Worm (Caenorhabditis elegans): ENCODE data around the gene D1005.2.

D1005.2 gene

DNA sequence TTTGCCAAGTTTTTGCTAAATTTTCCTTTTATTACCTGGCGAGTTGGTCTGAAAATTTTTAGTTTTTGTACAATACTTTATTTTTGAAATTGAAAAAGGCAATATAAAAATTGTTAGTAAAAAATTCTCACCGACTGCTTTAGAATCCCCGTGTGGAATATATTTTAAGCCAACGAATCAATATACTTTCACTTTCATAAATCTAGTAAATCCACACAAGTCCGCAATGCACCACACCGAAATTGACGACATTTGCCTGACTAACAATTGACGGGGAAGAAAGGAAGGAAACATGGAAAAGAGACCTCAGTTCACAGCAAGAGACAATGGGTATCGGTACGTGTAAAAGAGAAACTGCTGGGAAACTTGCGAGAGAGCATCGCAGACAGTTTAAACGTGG is 40.7 kb downstream of the D1005.2 start:
- TF ChIP-seq hmg-11 (tag; optimal IDR thresholded peaks at IDR 0.05) (no peak), nfya-1 (tag; optimal IDR thresholded peaks at IDR 0.05; ENCODE audit: insufficient read depth) (no peak), nhr-76 (tag; optimal IDR thresholded peaks at IDR 0.05) (no peak), ceh-16 (tag; optimal IDR thresholded peaks at IDR 0.05) (no peak)

DNA sequence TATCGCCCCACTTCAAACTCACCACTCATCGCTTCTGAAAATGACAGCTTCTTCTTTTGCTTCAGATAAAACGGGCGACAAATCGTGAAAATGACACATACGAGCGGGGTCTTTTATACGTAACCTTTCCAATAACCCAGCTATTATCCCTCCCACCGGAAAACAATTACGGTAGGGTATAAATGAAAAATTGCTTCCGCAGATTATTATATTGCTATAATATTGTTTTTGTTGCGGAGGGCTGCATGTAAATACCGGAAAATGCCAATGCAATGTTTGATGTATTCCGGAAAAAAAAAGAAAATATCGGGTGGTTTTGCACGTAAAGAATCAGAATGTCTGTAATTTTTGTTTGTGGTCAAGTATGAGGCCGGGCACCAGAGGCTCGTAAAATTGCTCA is 42.9 kb downstream of the D1005.2 start, which contains the start of gene F09E10.7:
F09E10.7 (minus strand) TSS at position 101 of the 400 bp plus-strand sequence.
- no peak for TF ChIP-seq nhr-28 (tag; optimal IDR thresholded peaks at IDR 0.05)
- TF ChIP-seq nhr-11 (tag; optimal IDR thresholded peaks at IDR 0.05): no peak
- no peak for TF ChIP-seq egl-27 (tag; optimal IDR thresholded peaks at IDR 0.05)
- no peak for TF ChIP-seq nhr-12 (tag; optimal IDR thresholded peaks at IDR 0.05)
- TF ChIP-seq fkh-10 (GFP tag; optimal IDR thresholded peaks at IDR 0.05): no peak
- no peak for TF ChIP-seq fos-1 (tag; optimal IDR thresholded peaks at IDR 0.05)
- TF ChIP-seq skn-1 (tag; optimal IDR thresholded peaks at IDR 0.05): no peak
- no peak for TF ChIP-seq R02D3.7 (tag; optimal IDR thresholded peaks at IDR 0.05)
- no peak for TF ChIP-seq elt-1 (tag; optimal IDR thresholded peaks at IDR 0.05)
- no peak for TF ChIP-seq nhr-43 (tag; optimal IDR thresholded peaks at IDR 0.05; ENCODE audit: poor library complexity, severe bottlenecking)
- TF ChIP-seq lsy-12 (tag; optimal IDR thresholded peaks at IDR 0.05): no peak
- TF ChIP-seq unc-39 (tag; optimal IDR thresholded peaks at IDR 0.05): no peak
- no peak for TF ChIP-seq elt-2 (tag; optimal IDR thresholded peaks at IDR 0.05)
- no peak for TF ChIP-seq nhr-25 (tag; optimal IDR thresholded peaks at IDR 0.05)

DNA sequence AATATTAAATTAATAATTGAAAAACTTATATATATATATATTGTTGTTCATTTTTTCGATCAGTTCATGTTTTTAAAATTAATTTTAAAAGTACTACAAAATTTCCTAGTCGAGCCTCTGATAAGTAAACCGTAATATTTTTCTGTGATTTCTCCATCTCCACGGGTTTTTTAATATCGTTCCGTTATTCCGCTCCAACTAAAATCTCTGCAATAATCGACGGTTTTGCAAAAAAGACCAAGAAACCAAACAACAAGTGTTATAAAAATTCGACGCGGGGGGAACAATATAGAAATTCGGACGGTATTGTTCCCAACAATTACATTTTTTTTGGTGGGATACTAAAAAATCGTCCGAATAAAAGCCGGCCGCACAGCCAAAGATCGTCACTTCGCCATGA is 43.7 kb downstream of the D1005.2 start, which contains the start of gene F09E10.1:
F09E10.1 (plus strand) TSS at position 301 of the 400 bp plus-strand sequence.
- TF ChIP-seq elt-2 (tag; optimal IDR thresholded peaks at IDR 0.05) (no peak), nhr-12 (tag; optimal IDR thresholded peaks at IDR 0.05) (no peak), nhr-237 (tag; optimal IDR thresholded peaks at IDR 0.05) (no peak), fkh-2 (tag; optimal IDR thresholded peaks at IDR 0.05) (no peak), ztf-4 (tag; optimal IDR thresholded peaks at IDR 0.05) (no peak), nhr-11 (tag; optimal IDR thresholded peaks at IDR 0.05) (no peak), tbx-2 (tag; optimal IDR thresholded peaks at IDR 0.05) (no peak), nhr-28 (tag; optimal IDR thresholded peaks at IDR 0.05) (no peak), unc-39 (tag; optimal IDR thresholded peaks at IDR 0.05) (no peak), mml-1 (tag; optimal IDR thresholded peaks at IDR 0.05) (no peak), egl-27 (tag; optimal IDR thresholded peaks at IDR 0.05) (no peak), eor-1 (tag; optimal IDR thresholded peaks at IDR 0.05) (no peak), unc-62 (GFP tag; optimal IDR thresholded peaks at IDR 0.05) (no peak), nfya-1 (tag; optimal IDR thresholded peaks at IDR 0.05; ENCODE audit: insufficient read depth) (no peak), elt-3 (tag; optimal IDR thresholded peaks at IDR 0.05) (no peak)

DNA sequence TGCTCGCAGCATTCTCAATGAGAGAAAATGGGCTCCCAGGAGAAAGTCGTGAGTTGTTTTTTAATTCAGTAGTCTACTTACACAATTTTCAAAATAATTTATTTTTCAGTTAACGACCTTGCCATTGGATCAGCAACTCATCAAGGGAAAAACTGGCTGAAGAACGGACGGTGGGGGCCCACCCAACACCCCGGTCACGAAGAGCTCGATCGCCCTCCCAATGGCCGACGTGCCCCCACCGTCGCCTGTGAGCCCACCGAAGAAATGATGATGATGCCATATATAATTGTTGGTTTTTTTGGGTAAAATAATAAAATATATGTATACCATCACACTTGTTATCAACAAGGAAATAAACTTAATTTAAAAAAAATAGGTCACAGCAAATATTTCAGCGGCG is 44.1 kb downstream of the D1005.2 start:
- TF ChIP-seq fos-1 (tag; optimal IDR thresholded peaks at IDR 0.05) (no peak), ceh-9 (tag; optimal IDR thresholded peaks at IDR 0.05) (no peak), nhr-237 (tag; optimal IDR thresholded peaks at IDR 0.05) (no peak), nhr-12 (tag; optimal IDR thresholded peaks at IDR 0.05) (no peak), elt-1 (tag; optimal IDR thresholded peaks at IDR 0.05) (no peak), hmg-11 (tag; optimal IDR thresholded peaks at IDR 0.05) (no peak), nhr-11 (tag; optimal IDR thresholded peaks at IDR 0.05) (no peak), elt-3 (tag; optimal IDR thresholded peaks at IDR 0.05) (no peak), aly-2 (tag; optimal IDR thresholded peaks at IDR 0.05) (no peak)

DNA sequence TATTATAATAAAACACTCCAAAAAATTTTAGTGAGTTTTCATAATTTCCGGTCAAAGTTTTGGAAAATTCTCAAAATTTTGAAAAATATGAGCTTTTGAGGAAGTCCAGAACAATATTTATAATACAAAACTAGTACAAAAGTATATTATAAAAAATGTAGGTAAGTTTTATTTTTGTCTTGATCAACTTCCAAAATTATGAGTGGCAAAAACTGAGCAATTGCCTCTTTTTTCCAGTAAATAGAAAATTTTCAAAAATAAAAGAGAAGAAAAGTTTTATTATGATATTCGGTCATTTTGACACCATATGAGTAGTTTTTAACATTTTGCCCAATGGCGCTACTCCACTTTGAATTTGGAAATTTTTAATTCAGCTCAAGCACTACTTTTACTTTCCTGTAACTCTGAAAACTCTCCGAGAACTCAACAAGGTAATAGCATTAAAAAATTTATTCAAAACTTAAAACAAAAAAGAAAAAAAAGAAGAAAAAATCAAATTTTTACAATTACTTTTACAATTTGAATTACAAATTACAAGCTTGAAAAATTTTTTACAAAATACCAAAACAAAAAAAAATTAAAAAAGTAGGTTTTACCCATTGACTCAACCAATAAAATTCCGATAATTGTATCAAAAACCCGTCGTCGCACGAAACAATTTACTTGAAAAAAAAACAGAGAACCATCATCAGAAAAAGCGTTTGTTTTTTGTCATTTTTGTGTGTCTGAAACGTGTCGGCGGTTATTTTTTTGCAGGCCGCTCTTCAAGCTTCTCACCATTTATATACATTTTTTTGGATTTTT is 45.1 kb downstream of the D1005.2 start:
- TF ChIP-seq snpc-4 (tag; optimal IDR thresholded peaks at IDR 0.05): no peak
- TF ChIP-seq nhr-43 (tag; optimal IDR thresholded peaks at IDR 0.05; ENCODE audit: poor library complexity, severe bottlenecking): peak; percentile 5
- TF ChIP-seq ceh-28 (tag; optimal IDR thresholded peaks at IDR 0.05): peak; percentile 28
- peak; percentile 39 for TF ChIP-seq ama-1 (optimal IDR thresholded peaks at IDR 0.05)
- TF ChIP-seq jun-1 (tag; optimal IDR thresholded peaks at IDR 0.05): peak; percentile 79
- TF ChIP-seq lsy-12 (tag; optimal IDR thresholded peaks at IDR 0.05): peak; percentile 66
- no peak for TF ChIP-seq elt-1 (tag; optimal IDR thresholded peaks at IDR 0.05)
- TF ChIP-seq pqm-1 (tag; optimal IDR thresholded peaks at IDR 0.05): peak; percentile 53
- peak; percentile 11 for TF ChIP-seq nhr-23 (tag; optimal IDR thresholded peaks at IDR 0.05)
- TF ChIP-seq ztf-4 (tag; optimal IDR thresholded peaks at IDR 0.05): peak; percentile 89
- TF ChIP-seq elt-2 (tag; optimal IDR thresholded peaks at IDR 0.05): no peak
- peak; percentile 92 for TF ChIP-seq pha-4 (tag; optimal IDR thresholded peaks at IDR 0.05)
